Worm (Caenorhabditis elegans) whole organism, L1 larva: ENCODE results near the gene F01D5.3.

Experiments used
- ceh-82 ChIP-seq, 3 experiments: fragments of 150-350 bp in 1 of 3; sonication (generic microtip) in 2 of 3; optimal IDR thresholded peaks; 2 replicates each; lab custom pipeline; 2014 to 2017; ENCODE audit warnings: missing biosample characterization in 3 of 3, missing genetic modification characterization in 3 of 3
- nhr-11 ChIP-seq: fragments of 150-350 bp; optimal IDR thresholded peaks from 2 replicates; lab custom pipeline; 2014; ENCODE audit warnings: missing biosample characterization, missing genetic modification characterization

ce11 chrII:14038331-14038730 lies 38.4 kb upstream of the F01D5.3 start:
- no peak for TF ChIP-seq ceh-82 (tag; optimal IDR thresholded peaks at IDR 0.05; lab: Kevin White, UChicago)
- TF ChIP-seq nhr-11 (tag; lab: Kevin White, UChicago) = no peak
